Worm (Caenorhabditis elegans) whole organism, early embryonic: ENCODE data around the gene T05B4.8.

Source experiments
- B0310.2 ChIP-seq: sonication (generic microtip); optimal IDR thresholded peaks from 2 replicates; lab custom pipeline; 2016; ENCODE audit warnings: mild to moderate bottlenecking, missing genetic modification characterization, missing compliant biosample characterization
- F13C5.2 ChIP-seq: sonication (generic microtip); optimal IDR thresholded peaks from 2 replicates; lab custom pipeline; 2017; ENCODE audit warnings: mild to moderate bottlenecking, missing genetic modification characterization, inconsistent platforms, missing compliant biosample characterization
- aly-1 ChIP-seq: sonication (generic microtip); optimal IDR thresholded peaks from 2 replicates; lab custom pipeline; 2016; ENCODE audit warnings: missing genetic modification characterization, missing compliant biosample characterization
- ama-1 ChIP-seq: fragments of 150-350 bp; optimal IDR thresholded peaks from 2 replicates; lab custom pipeline; 2014
- ceh-13 ChIP-seq: fragments of 200-800 bp; sonication (Bioruptor generic); optimal IDR thresholded peaks from 2 replicates; lab custom pipeline; 2018; ENCODE audit warnings: mild to moderate bottlenecking, missing genetic modification characterization, missing compliant biosample characterization
- ceh-36 ChIP-seq: sonication (generic microtip); optimal IDR thresholded peaks from 2 replicates; lab custom pipeline; 2016; ENCODE audit warnings: missing genetic modification characterization, inconsistent platforms, missing compliant biosample characterization
- ets-7 ChIP-seq: sonication (generic microtip); optimal IDR thresholded peaks from 2 replicates; lab custom pipeline; 2016; ENCODE audit warnings: missing genotype, missing genetic modification characterization, missing compliant biosample characterization
- flt-1 ChIP-seq: fragments of 200-800 bp; sonication (Bioruptor generic); IDR thresholded peaks from 2 replicates; pipeline ENCODE4 v1.3.6; 2022; ENCODE audit warnings: missing genetic modification characterization, missing compliant biosample characterization
- hmbx-1 ChIP-seq: sonication (generic microtip); optimal IDR thresholded peaks from 2 replicates; lab custom pipeline; 2016; ENCODE audit warnings: mild to moderate bottlenecking, missing genetic modification characterization, missing compliant biosample characterization
- hmg-4 ChIP-seq: fragments of 200-800 bp; sonication (Bioruptor generic); optimal IDR thresholded peaks from 2 replicates; lab custom pipeline; 2018; ENCODE audit warnings: mild to moderate bottlenecking, missing genetic modification characterization, missing compliant biosample characterization
- hnd-1 ChIP-seq: sonication (generic microtip); optimal IDR thresholded peaks from 2 replicates; lab custom pipeline; 2016; ENCODE audit warnings: missing genetic modification characterization, missing compliant biosample characterization
- pes-1 ChIP-seq: fragments of 200-800 bp; sonication (Bioruptor generic); IDR thresholded peaks from 2 replicates; pipeline ENCODE4 v1.3.6; 2022; ENCODE audit warnings: missing genetic modification reagents, missing genetic modification characterization, missing compliant biosample characterization
- scrt-1 ChIP-seq: fragments of 200-800 bp; sonication (Bioruptor generic); IDR thresholded peaks from 2 replicates; pipeline ENCODE4 v1.3.6; 2022; ENCODE audit warnings: missing genetic modification characterization, missing compliant biosample characterization
- sea-1 ChIP-seq: fragments of 200-800 bp; sonication (Bioruptor generic); conservative IDR thresholded peaks from 2 replicates; pipeline ENCODE4 v1.3.6; 2022; ENCODE audit warnings: missing genetic modification characterization, missing compliant biosample characterization
- tbx-11 ChIP-seq: fragments of 200-800 bp; sonication (Bioruptor generic); IDR thresholded peaks from 2 replicates; pipeline ENCODE4 v1.3.6; 2022; ENCODE audit warnings: missing genetic modification characterization, missing compliant biosample characterization
- tbx-37 ChIP-seq: fragments of 200-800 bp; sonication (Bioruptor generic); conservative IDR thresholded peaks from 2 replicates; pipeline ENCODE4 v1.3.6; 2022; ENCODE audit warnings: missing genetic modification reagents, missing genetic modification characterization, missing compliant biosample characterization
- tra-4 ChIP-seq: sonication (generic microtip); optimal IDR thresholded peaks from 2 replicates; lab custom pipeline; 2017; ENCODE audit warnings: missing genetic modification characterization, missing compliant biosample characterization

T05B4.8 gene

DNA sequence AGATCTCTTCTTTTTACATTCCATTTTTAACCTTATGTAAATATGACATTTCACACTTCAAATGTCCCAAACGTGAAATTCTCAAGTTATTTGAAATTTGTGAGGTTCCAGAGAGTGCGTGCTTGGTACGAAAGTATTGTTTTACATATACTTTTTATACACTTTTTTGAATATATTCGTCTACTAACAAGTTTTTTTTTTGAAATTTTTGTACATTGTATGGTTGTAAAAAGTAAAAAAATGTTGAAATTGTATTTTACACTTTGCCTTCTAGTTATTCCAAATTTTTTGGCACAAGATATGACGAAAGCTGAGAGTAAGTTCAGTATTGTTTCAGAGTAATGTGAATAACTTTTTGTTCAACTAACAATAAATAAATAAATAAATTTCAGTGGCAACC is 18.8 kb upstream of the T05B4.8 start, which contains the start of gene lgc-1:
TSS of gene lgc-1 (plus strand) at position 301 of the 400 bp plus-strand sequence.
- TF ChIP-seq hmbx-1 (tag; lab: Kevin White, UChicago) (no peak), aly-1 (tag; lab: Kevin White, UChicago) (no peak), flt-1 (GFP tag; lab: Robert Waterston, UW) (no peak), tra-4 (tag; lab: Kevin White, UChicago) (no peak), scrt-1 (GFP tag; lab: Robert Waterston, UW) (no peak), pes-1 (no peak), ceh-13 (GFP tag; lab: Kevin White, UChicago) (no peak), F13C5.2 (tag; lab: Kevin White, UChicago) (no peak), ama-1 (lab: Kevin White, UChicago) (no peak), B0310.2 (tag; lab: Kevin White, UChicago) (no peak), tbx-37 (no peak), hmg-4 (GFP tag; lab: Kevin White, UChicago) (no peak), sea-1 (no peak), tbx-11 (GFP tag; lab: Robert Waterston, UW) (no peak), ets-7 (tag; lab: Kevin White, UChicago) (no peak), hnd-1 (no peak), ceh-36 (tag; lab: Kevin White, UChicago) (no peak)

ce11 chrV:4131471-4131939 is 15.5 kb upstream of the T05B4.8 start, which contains the start of gene nhr-57:
TSS of gene nhr-57 (plus strand) at chrV:4131889.
- no peak for TF ChIP-seq pes-1
- TF ChIP-seq ama-1 (lab: Kevin White, UChicago): no peak
- TF ChIP-seq flt-1 (GFP tag; lab: Robert Waterston, UW): no peak
- no peak for TF ChIP-seq tbx-11 (GFP tag; lab: Robert Waterston, UW)
- no peak for TF ChIP-seq hmbx-1 (tag; lab: Kevin White, UChicago)
- TF ChIP-seq tra-4 (tag; lab: Kevin White, UChicago): no peak
- no peak for TF ChIP-seq hnd-1
- no peak for TF ChIP-seq sea-1

- TF ChIP-seq B0310.2 (tag; lab: Kevin White, UChicago): no peak
- no peak for TF ChIP-seq sea-1
- TF ChIP-seq ama-1 (lab: Kevin White, UChicago): no peak
Observed at ce11 chrV:4129604-4130003, 13.6 kb upstream of the T05B4.8 start, which contains the start of gene phat-4. TSS of gene phat-4 (plus strand) at chrV:4129904.

DNA sequence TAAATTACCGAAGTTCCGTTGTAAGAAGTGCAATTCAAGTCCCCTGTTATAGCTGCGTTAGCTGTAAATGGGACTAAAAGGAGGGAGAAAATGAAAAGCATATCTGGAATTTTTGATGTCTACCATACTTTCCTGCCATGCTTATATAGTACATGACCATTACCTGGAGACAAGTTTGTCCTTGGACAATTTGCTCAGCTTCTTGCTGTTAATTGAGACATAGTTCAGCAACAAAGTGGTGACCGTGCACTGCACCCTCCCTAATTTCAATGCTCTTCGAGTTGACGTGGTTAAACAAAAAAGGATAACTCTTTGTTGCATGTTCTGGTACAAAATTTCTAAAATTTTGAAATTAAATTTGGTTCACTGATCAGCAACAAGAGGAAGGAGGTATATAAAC is 11.5 kb upstream of the T05B4.8 start, which contains the start of gene T05B4.13:
TSS of gene T05B4.13 (minus strand) at position 101 of the 400 bp plus-strand sequence.
- TF ChIP-seq aly-1 (tag; lab: Kevin White, UChicago): no peak
- TF ChIP-seq tbx-11 (GFP tag; lab: Robert Waterston, UW): no peak
- TF ChIP-seq pes-1: no peak
- TF ChIP-seq ama-1 (lab: Kevin White, UChicago): no peak
- no peak for TF ChIP-seq flt-1 (GFP tag; lab: Robert Waterston, UW)
- no peak for TF ChIP-seq tra-4 (tag; lab: Kevin White, UChicago)
- no peak for TF ChIP-seq ets-7 (tag; lab: Kevin White, UChicago)
- TF ChIP-seq sea-1: no peak
- TF ChIP-seq scrt-1 (GFP tag; lab: Robert Waterston, UW): no peak
- no peak for TF ChIP-seq hmg-4 (GFP tag; lab: Kevin White, UChicago)
- TF ChIP-seq ceh-13 (GFP tag; lab: Kevin White, UChicago): no peak
- TF ChIP-seq hnd-1: no peak
- TF ChIP-seq hmbx-1 (tag; lab: Kevin White, UChicago): no peak
- no peak for TF ChIP-seq tbx-37
- TF ChIP-seq B0310.2 (tag; lab: Kevin White, UChicago): no peak
- no peak for TF ChIP-seq ceh-36 (tag; lab: Kevin White, UChicago)
- no peak for TF ChIP-seq F13C5.2 (tag; lab: Kevin White, UChicago)

- TF ChIP-seq scrt-1 (GFP tag; lab: Robert Waterston, UW): no peak
- no peak for TF ChIP-seq ama-1 (lab: Kevin White, UChicago)
- no peak for TF ChIP-seq hnd-1
- TF ChIP-seq tra-4 (tag; lab: Kevin White, UChicago): no peak
- TF ChIP-seq ceh-13 (GFP tag; lab: Kevin White, UChicago): no peak
Observed at ce11 chrV:4125552-4126084, 9.6 kb upstream of the T05B4.8 start, which contains the start of gene T05B4.12. TSS of gene T05B4.12 (minus strand) at chrV:4126034.

DNA sequence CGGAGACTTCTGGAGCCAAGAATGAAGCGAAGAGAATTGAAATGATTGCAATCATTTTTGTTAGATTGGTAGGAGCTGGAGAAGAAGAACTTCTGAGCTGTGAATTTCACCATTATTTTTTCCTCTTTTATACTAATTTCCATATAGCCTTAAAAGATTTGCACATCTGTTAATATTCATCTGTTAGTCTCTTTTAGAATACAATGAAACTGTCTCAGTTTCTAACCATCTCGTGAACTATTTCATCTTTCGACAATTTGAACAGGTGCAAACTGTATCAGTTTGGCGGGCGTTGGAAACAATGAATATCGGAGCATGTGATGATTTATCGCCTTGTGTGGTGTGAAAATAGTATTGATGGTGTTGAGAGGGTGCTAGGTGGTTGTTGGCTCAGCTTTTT is 6.4 kb upstream of the T05B4.8 start, which contains the start of gene phat-5:
TSS of gene phat-5 (minus strand) at position 101 of the 400 bp plus-strand sequence.
- no peak for TF ChIP-seq hmbx-1 (tag; lab: Kevin White, UChicago)

DNA sequence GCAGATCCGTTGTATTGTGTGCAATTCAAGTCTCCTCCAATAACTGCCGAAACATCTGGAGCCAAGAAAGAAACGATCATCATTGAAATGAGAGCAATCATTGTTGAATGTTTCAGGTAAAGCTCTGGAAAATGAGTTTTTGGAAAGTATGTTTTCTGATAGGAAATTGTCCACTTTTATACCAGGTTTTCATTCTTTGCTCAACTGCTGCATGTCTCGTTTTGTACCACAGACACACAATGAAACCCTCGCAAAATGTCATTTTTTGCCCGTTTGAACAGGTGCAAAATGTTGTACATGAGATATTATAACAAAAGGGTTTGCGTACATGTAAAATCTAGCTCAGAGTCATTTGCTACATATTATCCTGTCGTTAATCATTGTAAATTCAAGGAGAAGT is 4.7 kb upstream of the T05B4.8 start, which contains the start of gene T05B4.10:
TSS of gene T05B4.10 (minus strand) at position 101 of the 400 bp plus-strand sequence.
- TF ChIP-seq ama-1 (lab: Kevin White, UChicago): no peak
- no peak for TF ChIP-seq ceh-13 (GFP tag; lab: Kevin White, UChicago)
- TF ChIP-seq ceh-36 (tag; lab: Kevin White, UChicago): no peak
- TF ChIP-seq B0310.2 (tag; lab: Kevin White, UChicago): no peak

DNA sequence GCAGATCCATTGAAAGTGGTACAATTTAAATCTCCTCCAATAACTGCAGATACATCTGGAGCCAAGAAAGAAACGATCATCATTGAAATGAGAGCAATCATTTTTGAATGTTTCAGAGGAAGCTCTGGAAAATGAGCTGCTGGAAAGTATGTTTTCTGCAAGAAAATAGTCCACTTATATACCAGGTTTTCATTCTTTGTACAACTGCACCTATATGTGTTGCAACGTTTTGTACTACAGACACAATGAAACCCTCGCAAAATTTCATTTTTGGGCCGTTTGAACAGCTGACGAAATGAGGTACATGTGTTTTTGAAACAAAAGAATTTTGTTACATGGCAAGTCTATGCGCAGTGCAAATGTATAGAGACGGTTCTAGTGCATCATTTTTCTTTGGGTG is 2.4 kb upstream of the T05B4.8 start, which contains the start of gene T05B4.9:
TSS of gene T05B4.9 (minus strand) at position 101 of the 400 bp plus-strand sequence.
- TF ChIP-seq scrt-1 (GFP tag; lab: Robert Waterston, UW): no peak
- TF ChIP-seq tbx-37: no peak
- no peak for TF ChIP-seq hnd-1
- TF ChIP-seq ets-7 (tag; lab: Kevin White, UChicago): no peak
- TF ChIP-seq ceh-13 (GFP tag; lab: Kevin White, UChicago): no peak
- no peak for TF ChIP-seq ama-1 (lab: Kevin White, UChicago)
- TF ChIP-seq hmbx-1 (tag; lab: Kevin White, UChicago): no peak
- TF ChIP-seq sea-1: no peak
- TF ChIP-seq B0310.2 (tag; lab: Kevin White, UChicago): no peak
- TF ChIP-seq F13C5.2 (tag; lab: Kevin White, UChicago): no peak
- TF ChIP-seq tbx-11 (GFP tag; lab: Robert Waterston, UW): no peak
- no peak for TF ChIP-seq flt-1 (GFP tag; lab: Robert Waterston, UW)
- TF ChIP-seq hmg-4 (GFP tag; lab: Kevin White, UChicago): no peak
- TF ChIP-seq ceh-36 (tag; lab: Kevin White, UChicago): no peak
- TF ChIP-seq pes-1: no peak
- TF ChIP-seq aly-1 (tag; lab: Kevin White, UChicago): no peak
- no peak for TF ChIP-seq tra-4 (tag; lab: Kevin White, UChicago)
